Worm (Caenorhabditis elegans): ENCODE results near the gene C18F10.7.

Gene C18F10.7

DNA sequence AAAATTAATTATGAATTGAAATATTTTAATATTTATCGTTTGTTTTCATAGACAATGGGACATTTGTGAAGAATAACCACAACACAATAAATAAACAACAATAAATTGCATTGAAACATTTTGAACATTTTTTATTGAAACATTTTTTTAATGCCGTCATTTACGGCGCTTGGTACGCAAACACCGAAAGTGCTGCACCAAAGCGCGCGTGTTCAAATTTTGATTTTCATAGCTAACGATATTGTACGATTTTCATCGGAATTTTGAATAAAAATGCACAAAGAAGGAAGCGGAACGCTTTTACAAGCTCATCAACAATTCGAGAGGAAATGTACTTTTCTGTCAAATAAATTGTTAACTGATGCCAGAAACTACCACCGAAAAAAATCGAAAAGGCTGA, 25.6 kb upstream of the C18F10.7 start:
- TF ChIP-seq lin-15B (tag; optimal IDR thresholded peaks at IDR 0.05) = no peak
- no peak for TF ChIP-seq hmg-11 (tag; optimal IDR thresholded peaks at IDR 0.05)
- TF ChIP-seq nhr-11 (tag; optimal IDR thresholded peaks at IDR 0.05) = no peak
- no peak for TF ChIP-seq fos-1 (tag; optimal IDR thresholded peaks at IDR 0.05)
- no peak for TF ChIP-seq nhr-25 (tag; optimal IDR thresholded peaks at IDR 0.05)
- TF ChIP-seq elt-1 (tag; optimal IDR thresholded peaks at IDR 0.05) = no peak
- TF ChIP-seq sea-2 (GFP tag; optimal IDR thresholded peaks at IDR 0.05) = no peak

DNA sequence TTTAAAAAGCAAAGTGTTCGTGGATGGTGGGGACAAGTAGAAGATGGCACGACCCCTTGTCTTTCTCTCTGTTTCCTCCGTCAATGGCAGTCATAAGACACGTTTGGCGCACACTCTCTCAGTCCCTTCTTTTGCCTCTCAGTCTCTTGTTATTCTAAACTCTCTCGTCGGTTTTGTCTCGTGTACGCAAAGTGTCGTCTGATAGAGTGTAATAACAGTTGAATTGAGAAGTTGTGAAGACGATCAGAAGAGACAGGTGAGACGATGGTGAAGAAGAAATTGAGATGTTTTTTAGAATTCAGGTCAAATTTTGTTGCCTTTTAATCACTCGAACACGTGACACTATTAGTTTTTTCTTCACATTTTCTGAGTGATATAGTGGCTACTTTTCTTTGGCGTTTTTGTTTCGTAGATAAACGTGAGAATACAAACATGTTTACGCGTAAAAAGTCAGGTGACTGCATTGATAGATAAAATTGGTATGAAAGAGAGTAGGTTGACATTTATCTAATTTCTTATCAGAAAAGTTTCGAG, 25.0 kb upstream of the C18F10.7 start, which contains the start of gene F47D12.9:
TSS of gene F47D12.9 (minus strand) at position 267 of the 534 bp plus-strand sequence.
- TF ChIP-seq pha-4 (tag; optimal IDR thresholded peaks at IDR 0.05) (peak; percentile 55), lin-15B (tag; optimal IDR thresholded peaks at IDR 0.05) (peak; percentile 77), ceh-16 (tag; optimal IDR thresholded peaks at IDR 0.05) (no peak), elt-1 (tag; optimal IDR thresholded peaks at IDR 0.05) (peak; percentile 42), tbx-2 (tag; optimal IDR thresholded peaks at IDR 0.05) (no peak), nhr-12 (tag; optimal IDR thresholded peaks at IDR 0.05) (no peak), lin-39 (tag; optimal IDR thresholded peaks at IDR 0.05) (peak; percentile 68), nhr-11 (tag; optimal IDR thresholded peaks at IDR 0.05) (no peak), nhr-77 (tag; optimal IDR thresholded peaks at IDR 0.05) (no peak), nhr-23 (tag; optimal IDR thresholded peaks at IDR 0.05) (peak; percentile 90), nhr-43 (tag; optimal IDR thresholded peaks at IDR 0.05; ENCODE audit: poor library complexity, severe bottlenecking) (peak; percentile 56), aly-2 (tag; optimal IDR thresholded peaks at IDR 0.05) (no peak), pqm-1 (tag; optimal IDR thresholded peaks at IDR 0.05) (peak; percentile 13), egl-5 (tag; optimal IDR thresholded peaks at IDR 0.05) (peak; percentile 46), zag-1 (tag; optimal IDR thresholded peaks at IDR 0.05) (no peak), snpc-4 (tag; optimal IDR thresholded peaks at IDR 0.05) (peak; percentile 30), ama-1 (optimal IDR thresholded peaks at IDR 0.05) (peak; percentile 69), elt-2 (tag; optimal IDR thresholded peaks at IDR 0.05) (peak; percentile 92), hmg-11 (tag; optimal IDR thresholded peaks at IDR 0.05) (peak; percentile 76), skn-1 (tag; optimal IDR thresholded peaks at IDR 0.05) (peak; percentile 20), elt-3 (tag; optimal IDR thresholded peaks at IDR 0.05) (peak in 1 of 3 experiments; percentile 28), R02D3.7 (tag; optimal IDR thresholded peaks at IDR 0.05) (no peak), nfya-1 (tag; optimal IDR thresholded peaks at IDR 0.05; ENCODE audit: insufficient read depth) (peak; percentile 84), fos-1 (tag; optimal IDR thresholded peaks at IDR 0.05) (no peak), mdl-1 (tag; optimal IDR thresholded peaks at IDR 0.05) (peak; percentile 43), ceh-28 (tag; optimal IDR thresholded peaks at IDR 0.05) (peak; percentile 16), nhr-28 (tag; optimal IDR thresholded peaks at IDR 0.05) (no peak), daf-12 (tag; optimal IDR thresholded peaks at IDR 0.05) (no peak), lsy-12 (tag; optimal IDR thresholded peaks at IDR 0.05) (peak; percentile 73), jun-1 (tag; optimal IDR thresholded peaks at IDR 0.05) (peak; percentile 78), nhr-25 (tag; optimal IDR thresholded peaks at IDR 0.05) (peak; percentile 91)

ce11 chrIII:6301685-6302084, 23.5 kb upstream of the C18F10.7 start:
- peak; percentile 53 for TF ChIP-seq nfya-1 (tag; optimal IDR thresholded peaks at IDR 0.05; ENCODE audit: insufficient read depth)

DNA sequence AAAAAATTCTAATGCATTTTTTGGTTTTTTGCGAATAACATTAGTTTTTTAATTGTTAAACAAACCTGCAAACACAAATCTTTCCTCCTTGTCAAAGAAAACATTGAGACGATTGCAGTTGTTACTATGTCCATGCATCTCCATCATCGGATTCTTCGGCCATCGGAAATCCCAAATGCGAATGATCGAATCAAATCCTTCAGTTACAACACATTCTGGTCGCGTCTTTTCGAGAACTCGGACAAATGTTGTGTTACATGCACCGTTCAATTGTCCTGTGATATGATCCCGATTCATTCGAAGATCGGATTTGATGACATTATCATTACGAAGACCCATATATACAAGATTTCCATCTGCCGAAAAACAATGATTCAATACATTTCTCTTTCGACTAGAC, 22.1 kb upstream of the C18F10.7 start:
- TF ChIP-seq ama-1 (optimal IDR thresholded peaks at IDR 0.05) = peak; percentile 74
- TF ChIP-seq nhr-67 (tag; optimal IDR thresholded peaks at IDR 0.05) = no peak

DNA sequence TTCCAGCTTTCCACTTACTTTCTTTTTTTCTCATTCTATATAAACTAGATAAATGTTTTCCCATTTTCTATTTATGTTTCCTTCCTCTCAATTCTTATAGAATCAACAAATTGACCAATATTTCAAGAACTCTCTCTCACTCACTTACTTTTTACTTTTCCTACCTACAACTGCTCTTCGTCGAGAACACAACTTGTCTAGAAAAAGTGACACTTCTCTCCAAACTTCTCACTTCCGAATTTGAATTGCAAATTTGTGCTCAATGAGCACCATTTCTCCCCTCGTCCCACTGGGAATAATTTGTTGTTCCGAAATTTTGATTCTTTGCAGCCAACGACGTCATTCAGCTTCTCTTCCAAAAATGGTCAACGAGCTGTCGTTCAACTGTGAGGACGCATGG, 20.0 kb upstream of the C18F10.7 start, which contains the start of gene F47D12.3:
TSS of gene F47D12.3 (plus strand) at position 331 of the 400 bp plus-strand sequence.
- TF ChIP-seq zag-1 (tag; optimal IDR thresholded peaks at IDR 0.05) (no peak), lin-39 (tag; optimal IDR thresholded peaks at IDR 0.05) (peak; percentile 27)

- TF ChIP-seq unc-62 (GFP tag; optimal IDR thresholded peaks at IDR 0.05) (no peak), elt-2 (tag; optimal IDR thresholded peaks at IDR 0.05) (no peak), lin-15B (tag; optimal IDR thresholded peaks at IDR 0.05) (no peak), ama-1 (optimal IDR thresholded peaks at IDR 0.05) (no peak), ceh-28 (tag; optimal IDR thresholded peaks at IDR 0.05) (no peak), nhr-25 (tag; optimal IDR thresholded peaks at IDR 0.05) (no peak), elt-1 (tag; optimal IDR thresholded peaks at IDR 0.05) (no peak), lsy-12 (tag; optimal IDR thresholded peaks at IDR 0.05) (no peak), lin-39 (tag; optimal IDR thresholded peaks at IDR 0.05) (no peak), snpc-4 (tag; optimal IDR thresholded peaks at IDR 0.05) (no peak), pqm-1 (tag; optimal IDR thresholded peaks at IDR 0.05) (no peak)
Observed at ce11 chrIII:6297599-6297998, 19.4 kb upstream of the C18F10.7 start.
